Worm (Caenorhabditis elegans): ENCODE data around the gene C37E2.2.

C37E2.2 gene

ce11 chrX:14175740-14176139, at the start of gene C37E2.2:
Gene C37E2.2 (plus strand): TSS chrX:14176040.
- TF ChIP-seq F13C5.2 (tag; optimal IDR thresholded peaks at IDR 0.05) = no peak
- TF ChIP-seq scrt-1 (GFP tag; IDR thresholded peaks at IDR 0.05) = no peak
- TF ChIP-seq B0310.2 (tag; optimal IDR thresholded peaks at IDR 0.05) = no peak
- no peak for TF ChIP-seq ceh-36 (tag; optimal IDR thresholded peaks at IDR 0.05)
- no peak for TF ChIP-seq tbx-37 (GFP tag; conservative IDR thresholded peaks at IDR 0.05)
- no peak for TF ChIP-seq pes-1 (GFP tag; IDR thresholded peaks at IDR 0.05)
- no peak for TF ChIP-seq hmbx-1 (tag; optimal IDR thresholded peaks at IDR 0.05)
- no peak for TF ChIP-seq aly-1 (tag; optimal IDR thresholded peaks at IDR 0.05)
- no peak for TF ChIP-seq hmg-4 (GFP tag; optimal IDR thresholded peaks at IDR 0.05)
- TF ChIP-seq tbx-11 (GFP tag; IDR thresholded peaks at IDR 0.05) = no peak
- no peak for TF ChIP-seq hnd-1 (tag; optimal IDR thresholded peaks at IDR 0.05)
- no peak for TF ChIP-seq ets-7 (tag; optimal IDR thresholded peaks at IDR 0.05)
- TF ChIP-seq sea-1 (GFP tag; conservative IDR thresholded peaks at IDR 0.05) = no peak
- no peak for TF ChIP-seq tra-4 (tag; optimal IDR thresholded peaks at IDR 0.05)

DNA sequence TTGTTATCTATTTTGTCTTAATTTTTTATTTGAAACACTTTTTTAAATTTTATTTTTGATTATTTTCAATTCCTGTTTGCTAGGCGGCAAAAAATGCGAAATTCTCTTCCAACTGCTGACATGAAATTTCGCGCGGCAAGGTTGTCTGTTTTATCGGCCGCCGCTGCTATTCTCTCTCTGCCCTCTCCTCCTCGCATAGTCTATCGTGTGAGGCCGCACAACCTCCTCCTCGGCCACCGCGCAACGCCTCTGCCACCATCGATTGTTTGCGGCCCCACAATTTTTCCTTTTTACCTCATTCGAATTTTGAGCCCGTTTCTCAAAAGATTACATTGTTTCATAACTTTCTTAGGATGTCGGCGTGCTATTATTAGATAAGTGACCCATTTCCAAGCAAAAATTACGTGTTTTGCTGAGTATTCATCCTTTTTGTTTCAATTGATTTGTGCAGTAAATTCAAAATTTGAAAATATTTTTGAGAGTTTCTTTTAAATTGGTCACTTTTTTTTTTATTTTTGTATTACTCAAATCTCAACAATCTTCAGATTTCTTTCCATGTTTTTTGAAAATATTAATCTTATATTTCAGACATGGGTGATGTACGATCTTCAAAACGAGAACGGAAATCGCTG, 48.4 kb upstream of the C37E2.2 start, which contains the start of gene F28H6.4:
F28H6.4 (plus strand) TSS at position 582 of the 632 bp plus-strand sequence.
- TF ChIP-seq hmg-4 (GFP tag; optimal IDR thresholded peaks at IDR 0.05) (peak; percentile 62), F13C5.2 (tag; optimal IDR thresholded peaks at IDR 0.05) (peak; percentile 30), tbx-37 (GFP tag; conservative IDR thresholded peaks at IDR 0.05) (no peak), scrt-1 (GFP tag; IDR thresholded peaks at IDR 0.05) (no peak), sea-1 (GFP tag; conservative IDR thresholded peaks at IDR 0.05) (no peak), hmbx-1 (tag; optimal IDR thresholded peaks at IDR 0.05) (no peak)

ce11 chrX:14131476-14131875, 44.4 kb upstream of the C37E2.2 start:
- TF ChIP-seq hmg-4 (GFP tag; optimal IDR thresholded peaks at IDR 0.05) (no peak), hnd-1 (tag; optimal IDR thresholded peaks at IDR 0.05) (no peak), pes-1 (GFP tag; IDR thresholded peaks at IDR 0.05) (no peak), tra-4 (tag; optimal IDR thresholded peaks at IDR 0.05) (no peak), scrt-1 (GFP tag; IDR thresholded peaks at IDR 0.05) (no peak), ceh-13 (GFP tag; optimal IDR thresholded peaks at IDR 0.05) (no peak), ets-7 (tag; optimal IDR thresholded peaks at IDR 0.05) (no peak)

ce11 chrX:14132677-14133076, 43.2 kb upstream of the C37E2.2 start:
- TF ChIP-seq F13C5.2 (tag; optimal IDR thresholded peaks at IDR 0.05) (no peak), hmbx-1 (tag; optimal IDR thresholded peaks at IDR 0.05) (no peak), ets-7 (tag; optimal IDR thresholded peaks at IDR 0.05) (no peak), hnd-1 (tag; optimal IDR thresholded peaks at IDR 0.05) (no peak), sea-1 (GFP tag; conservative IDR thresholded peaks at IDR 0.05) (no peak), ama-1 (optimal IDR thresholded peaks at IDR 0.05) (no peak), B0310.2 (tag; optimal IDR thresholded peaks at IDR 0.05) (no peak), hmg-4 (GFP tag; optimal IDR thresholded peaks at IDR 0.05) (no peak), pes-1 (GFP tag; IDR thresholded peaks at IDR 0.05) (no peak), tbx-37 (GFP tag; conservative IDR thresholded peaks at IDR 0.05) (no peak), ceh-13 (GFP tag; optimal IDR thresholded peaks at IDR 0.05) (no peak), ceh-36 (tag; optimal IDR thresholded peaks at IDR 0.05) (no peak), tbx-11 (GFP tag; IDR thresholded peaks at IDR 0.05) (no peak), tra-4 (tag; optimal IDR thresholded peaks at IDR 0.05) (no peak), aly-1 (tag; optimal IDR thresholded peaks at IDR 0.05) (no peak), flt-1 (GFP tag; IDR thresholded peaks at IDR 0.05) (no peak), scrt-1 (GFP tag; IDR thresholded peaks at IDR 0.05) (no peak)

- TF ChIP-seq hmg-4 (GFP tag; optimal IDR thresholded peaks at IDR 0.05) (no peak), B0310.2 (tag; optimal IDR thresholded peaks at IDR 0.05) (no peak), tra-4 (tag; optimal IDR thresholded peaks at IDR 0.05) (no peak), ets-7 (tag; optimal IDR thresholded peaks at IDR 0.05) (no peak)
Observed at ce11 chrX:14134244-14134643, 41.6 kb upstream of the C37E2.2 start, which contains the start of gene F28H6.8. Gene F28H6.8 (minus strand): TSS chrX:14134344.

- TF ChIP-seq ama-1 (optimal IDR thresholded peaks at IDR 0.05) = no peak
- no peak for TF ChIP-seq scrt-1 (GFP tag; IDR thresholded peaks at IDR 0.05)
- no peak for TF ChIP-seq hnd-1 (tag; optimal IDR thresholded peaks at IDR 0.05)
- TF ChIP-seq flt-1 (GFP tag; IDR thresholded peaks at IDR 0.05) = peak; percentile 11; the same call in 1 of the 2 replicates
- peak; percentile 73; the same call in 1 of the 2 replicates for TF ChIP-seq sea-1 (GFP tag; conservative IDR thresholded peaks at IDR 0.05)
- TF ChIP-seq pes-1 (GFP tag; IDR thresholded peaks at IDR 0.05) = peak; percentile 62
- TF ChIP-seq hmg-4 (GFP tag; optimal IDR thresholded peaks at IDR 0.05) = no peak
- no peak for TF ChIP-seq ceh-36 (tag; optimal IDR thresholded peaks at IDR 0.05)
- no peak for TF ChIP-seq tbx-11 (GFP tag; IDR thresholded peaks at IDR 0.05)
- TF ChIP-seq F13C5.2 (tag; optimal IDR thresholded peaks at IDR 0.05) = no peak
- no peak for TF ChIP-seq hmbx-1 (tag; optimal IDR thresholded peaks at IDR 0.05)
- no peak for TF ChIP-seq ets-7 (tag; optimal IDR thresholded peaks at IDR 0.05)
- TF ChIP-seq ceh-13 (GFP tag; optimal IDR thresholded peaks at IDR 0.05) = no peak
- no peak for TF ChIP-seq aly-1 (tag; optimal IDR thresholded peaks at IDR 0.05)
- TF ChIP-seq tbx-37 (GFP tag; conservative IDR thresholded peaks at IDR 0.05) = no peak
Observed at ce11 chrX:14134883-14135282, 41.0 kb upstream of the C37E2.2 start.

ce11 chrX:14136795-14137194, 39.0 kb upstream of the C37E2.2 start:
- TF ChIP-seq pes-1 (GFP tag; IDR thresholded peaks at IDR 0.05) = peak; percentile 67
- 0 out of 2 replicates have a peak, but pooled peaks have one; percentile 15 for TF ChIP-seq flt-1 (GFP tag; IDR thresholded peaks at IDR 0.05)
- TF ChIP-seq scrt-1 (GFP tag; IDR thresholded peaks at IDR 0.05) = 0 out of 2 replicates have a peak, but pooled peaks have one; percentile 38

DNA sequence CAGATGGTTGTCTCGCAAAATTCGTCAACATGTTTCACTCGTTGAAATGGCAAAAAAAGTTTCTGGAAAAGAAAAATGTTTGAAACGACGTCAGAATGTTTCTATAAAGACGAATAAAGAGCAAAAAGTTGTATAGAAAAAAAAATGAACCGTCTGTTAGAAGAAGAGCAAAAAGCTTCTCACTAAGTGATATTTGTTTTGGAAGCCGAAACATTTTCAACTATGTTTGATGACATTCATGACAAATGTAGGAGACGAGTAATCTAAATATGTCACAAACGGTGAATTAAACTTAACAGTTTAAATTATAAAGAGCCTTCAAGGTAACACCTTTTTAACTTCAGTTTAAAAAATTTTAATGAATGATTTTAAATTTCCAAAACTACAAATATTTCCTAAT, 35.8 kb upstream of the C37E2.2 start, which contains the start of gene nkat-1:
nkat-1 (minus strand) TSS at position 101 of the 400 bp plus-strand sequence.
- TF ChIP-seq tbx-11 (GFP tag; IDR thresholded peaks at IDR 0.05) (no peak), ceh-13 (GFP tag; optimal IDR thresholded peaks at IDR 0.05) (no peak)
